Fruit fly (Drosophila melanogaster): ENCODE measurements around the gene CG4511.

Gene CG4511

dm6 chr3R:10832526-10833165 is 21.7 kb upstream of the CG4511 start (continued):
- TF ChIP-seq Spps (tag; optimal IDR thresholded peaks at IDR 0.05) (no peak), eve (GFP tag; optimal IDR thresholded peaks at IDR 0.05) (no peak), CG14014 (GFP tag; IDR thresholded peaks at IDR 0.05) (no peak), CG9932 (GFP tag; IDR thresholded peaks at IDR 0.05) (no peak), CG3995 (GFP tag; optimal IDR thresholded peaks at IDR 0.05) (no peak), CG9215 (GFP tag; IDR thresholded peaks at IDR 0.05) (no peak), Atf-2 (GFP tag; optimal IDR thresholded peaks at IDR 0.05) (no peak), CG34376 (GFP tag; optimal IDR thresholded peaks at IDR 0.05) (no peak), CG1233 (GFP tag; optimal IDR thresholded peaks at IDR 0.05) (no peak), zfh1 (GFP tag; IDR thresholded peaks at IDR 0.05) (peak; percentile 55; the same call in 1 of the 3 replicates), CG1602 (GFP tag; optimal IDR thresholded peaks at IDR 0.05) (no peak), bigmax (GFP tag; optimal IDR thresholded peaks at IDR 0.05) (no peak), nom (GFP tag; optimal IDR thresholded peaks at IDR 0.05) (peak; percentile 79), NK7.1 (GFP tag; optimal IDR thresholded peaks at IDR 0.05) (no peak), Sox102F (GFP tag; optimal IDR thresholded peaks at IDR 0.05) (no peak), ATbp (GFP tag; optimal IDR thresholded peaks at IDR 0.05) (peak; percentile 1), CG10462 (GFP tag; optimal IDR thresholded peaks at IDR 0.05) (no peak), CG18262 (tag; optimal IDR thresholded peaks at IDR 0.05) (peak; percentile 11), ranshi (GFP tag; IDR thresholded peaks at IDR 0.05) (no peak; the same call in 1 of the 2 replicates), CG17912 (GFP tag; optimal IDR thresholded peaks at IDR 0.05) (no peak), oc (tag; optimal IDR thresholded peaks at IDR 0.05) (no peak), toy (GFP tag; IDR thresholded peaks at IDR 0.05) (no peak), Stat92E (GFP tag; optimal IDR thresholded peaks at IDR 0.05) (no peak), HLH3B (GFP tag; IDR thresholded peaks at IDR 0.05) (peak; percentile 40; the same call in 1 of the 2 replicates), Oli (tag; optimal IDR thresholded peaks at IDR 0.05) (no peak), al (GFP tag; IDR thresholded peaks at IDR 0.05) (no peak), CG12391 (tag; optimal IDR thresholded peaks at IDR 0.05) (no peak), br (optimal IDR thresholded peaks at IDR 0.05) (no peak), Side (GFP tag; optimal IDR thresholded peaks at IDR 0.05) (no peak), CG9609 (GFP tag; optimal IDR thresholded peaks at IDR 0.05) (no peak), ase (GFP tag; IDR thresholded peaks at IDR 0.05) (0 out of 3 replicates have a peak, but pooled peaks have one; percentile 17), chm (GFP tag; IDR thresholded peaks at IDR 0.05) (no peak), ac (GFP tag; optimal IDR thresholded peaks at IDR 0.05) (no peak), sim (GFP tag; IDR thresholded peaks at IDR 0.05) (peak; percentile 38; the same call in 1 of the 2 replicates), Lim3 (GFP tag; IDR thresholded peaks at IDR 0.05) (no peak), CG17361 (GFP tag; IDR thresholded peaks at IDR 0.05) (no peak), CG12299 (tag; optimal IDR thresholded peaks at IDR 0.05) (no peak), sens-2 (GFP tag; IDR thresholded peaks at IDR 0.05) (no peak), CG17612 (GFP tag; IDR thresholded peaks at IDR 0.05) (no peak), CG12071 (GFP tag; optimal IDR thresholded peaks at IDR 0.05) (no peak), CG17568 (GFP tag; optimal IDR thresholded peaks at IDR 0.05) (no peak), ttk (GFP tag; IDR thresholded peaks at IDR 0.05) (no peak), chn (GFP tag; optimal IDR thresholded peaks at IDR 0.05) (no peak), sd (tag; optimal IDR thresholded peaks at IDR 0.05) (no peak), Awh (GFP tag; IDR thresholded peaks at IDR 0.05) (no peak), maf-S (GFP tag; optimal IDR thresholded peaks at IDR 0.05) (no peak), Dip2 (GFP tag; IDR thresholded peaks at IDR 0.05) (no peak), CG5180 (GFP tag; optimal IDR thresholded peaks at IDR 0.05) (no peak), Med (GFP tag) (peak; percentile 59), PHDP (tag; optimal IDR thresholded peaks at IDR 0.05) (no peak), CG4424 (GFP tag; optimal IDR thresholded peaks at IDR 0.05) (peak; percentile 32), CG11456 (GFP tag; IDR thresholded peaks at IDR 0.05) (no peak)

Data from whole organism, embryonic.